Worm (Caenorhabditis elegans) whole organism, L4 larva: ENCODE data around the gene str-118.
A peak's percentile ranks its signal among the peaks of the same experiment; 100 is the strongest.

Source experiments
- D1046.2 ChIP-seq: fragments of 200-800 bp; sonication (Bioruptor generic); IDR thresholded peaks from 2 replicates; pipeline ENCODE4 v1.3.6; 2022; ENCODE audit warnings: missing genetic modification characterization, missing compliant biosample characterization
- F10B5.3 ChIP-seq: sonication (generic microtip); optimal IDR thresholded peaks from 2 replicates; lab custom pipeline; 2016; ENCODE audit warnings: mild to moderate bottlenecking, missing genetic modification characterization, missing compliant biosample characterization
- T20F7.1 ChIP-seq: fragments of 200-800 bp; sonication (Bioruptor generic); optimal IDR thresholded peaks from 2 replicates; lab custom pipeline; 2018; ENCODE audit warnings: mild to moderate bottlenecking, missing genetic modification characterization, missing compliant biosample characterization
- T26A8.4 ChIP-seq: fragments of 200-800 bp; sonication (Bioruptor generic); IDR thresholded peaks from 2 replicates; pipeline ENCODE4 v1.3.6; 2022; ENCODE audit warnings: missing genetic modification characterization, missing compliant biosample characterization
- Y105C5A.15 ChIP-seq: fragments of 200-800 bp; sonication (Bioruptor generic); IDR thresholded peaks from 2 replicates; pipeline ENCODE4 v1.3.6; 2022; ENCODE audit warnings: missing genetic modification characterization, missing compliant biosample characterization
- ZK546.5 ChIP-seq, 2 experiments: sonication (generic microtip); optimal IDR thresholded peaks; 2 replicates each; lab custom pipeline; 2017; ENCODE audit warnings: missing biosample characterization in 2 of 2, missing genetic modification characterization in 2 of 2
- aha-1 ChIP-seq: fragments of 150-350 bp; peaks from one replicate; lab custom pipeline; 2014; ENCODE audit warnings: missing biosample characterization, missing genetic modification characterization
- aly-2 ChIP-seq: sonication (generic microtip); optimal IDR thresholded peaks from 2 replicates; lab custom pipeline; 2018; ENCODE audit warnings: missing biosample characterization, missing genetic modification characterization
- ceh-20 ChIP-seq: fragments of 200-800 bp; sonication (Bioruptor generic); IDR thresholded peaks from 2 replicates; pipeline ENCODE4 v1.3.6; 2022; ENCODE audit warnings: missing genetic modification reagents, missing genetic modification characterization, missing compliant biosample characterization
- ceh-32 ChIP-seq: sonication (generic microtip); optimal IDR thresholded peaks from 2 replicates; lab custom pipeline; 2016; ENCODE audit warnings: mild to moderate bottlenecking, missing genetic modification characterization, missing compliant biosample characterization; ENCODE audit not compliant: poor library complexity
- ceh-44 ChIP-seq: fragments of 200-800 bp; sonication (Bioruptor generic); IDR thresholded peaks from 2 replicates; pipeline ENCODE4 v1.3.6; 2022; ENCODE audit warnings: missing genetic modification reagents, missing genetic modification characterization, missing compliant biosample characterization
- ceh-62 ChIP-seq: sonication (generic microtip); optimal IDR thresholded peaks from 2 replicates; lab custom pipeline; 2017; ENCODE audit warnings: missing biosample characterization, missing genetic modification characterization
- ceh-82 ChIP-seq: sonication (generic microtip); optimal IDR thresholded peaks from 2 replicates; lab custom pipeline; 2017; ENCODE audit warnings: missing biosample characterization, missing genetic modification characterization
- daf-12 ChIP-seq: fragments of 150-350 bp; optimal IDR thresholded peaks from 2 replicates; lab custom pipeline; 2014; ENCODE audit warnings: missing biosample characterization, missing genetic modification reagents, missing genetic modification characterization
- daf-16 ChIP-seq, 3 experiments: sonication (generic microtip); optimal IDR thresholded peaks; 2 replicates each; lab custom pipeline; 2016 to 2017; ENCODE audit warnings: missing genetic modification characterization in 3 of 3, missing genetic modification reagents in 3 of 3, mild to moderate bottlenecking in 2 of 3, missing compliant biosample characterization in 2 of 3, missing biosample characterization in 1 of 3, moderate library complexity in 1 of 3
- dve-1 ChIP-seq: sonication (generic microtip); optimal IDR thresholded peaks from 2 replicates; lab custom pipeline; 2017; ENCODE audit warnings: antibody characterized with exemption, mild to moderate bottlenecking, missing genetic modification characterization, missing compliant biosample characterization; ENCODE audit not compliant: insufficient read depth
- fkh-10 ChIP-seq: fragments of 150-350 bp; optimal IDR thresholded peaks from 2 replicates; lab custom pipeline; 2014; ENCODE audit warnings: missing biosample characterization, missing genetic modification reagents, missing genetic modification characterization
- fos-1 ChIP-seq: fragments of 150-350 bp; optimal IDR thresholded peaks from 2 replicates; lab custom pipeline; 2014; ENCODE audit warnings: missing biosample characterization, missing genetic modification characterization
- gei-8 ChIP-seq: fragments of 200-800 bp; sonication (Bioruptor generic); optimal IDR thresholded peaks from 2 replicates; lab custom pipeline; 2018; ENCODE audit warnings: mild to moderate bottlenecking, missing genetic modification characterization, missing compliant biosample characterization
- hif-1 ChIP-seq, 2 experiments: sonication (generic microtip); optimal IDR thresholded peaks; 2 replicates each; lab custom pipeline; 2016 to 2017; ENCODE audit warnings: missing compliant biosample characterization in 2 of 2, missing genetic modification characterization in 2 of 2, missing genetic modification reagents in 2 of 2, missing genotype in 2 of 2, mild to moderate bottlenecking in 1 of 2
- hlh-11 ChIP-seq: fragments of 200-800 bp; sonication (Bioruptor generic); optimal IDR thresholded peaks from 2 replicates; lab custom pipeline; 2018; ENCODE audit warnings: mild to moderate bottlenecking, missing genetic modification characterization, missing compliant biosample characterization
- jun-1 ChIP-seq: fragments of 150-350 bp; optimal IDR thresholded peaks from 2 replicates; lab custom pipeline; 2014; ENCODE audit warnings: missing biosample characterization, missing genetic modification reagents, missing genetic modification characterization
- lim-7 ChIP-seq: fragments of 200-800 bp; sonication (Bioruptor generic); IDR thresholded peaks from 2 replicates; pipeline ENCODE4 v1.3.6; 2022; ENCODE audit warnings: missing genetic modification characterization, missing compliant biosample characterization
- lin-1 ChIP-seq: fragments of 200-800 bp; sonication (Bioruptor generic); IDR thresholded peaks from 2 replicates; pipeline ENCODE4 v1.3.6; 2022; ENCODE audit warnings: missing genetic modification reagents, missing genetic modification characterization, missing compliant biosample characterization
- lin-13 ChIP-seq: fragments of 150-350 bp; optimal IDR thresholded peaks from 2 replicates; lab custom pipeline; 2014; ENCODE audit warnings: missing biosample characterization, missing genetic modification reagents, missing genetic modification characterization
- lin-29 ChIP-seq: fragments of 200-800 bp; sonication (Bioruptor generic); IDR thresholded peaks from 2 replicates; pipeline ENCODE4 v1.3.6; 2022; ENCODE audit warnings: missing genetic modification reagents, missing genetic modification characterization, missing compliant biosample characterization
- lin-38 ChIP-seq: fragments of 200-800 bp; sonication (Bioruptor generic); IDR thresholded peaks from 2 replicates; pipeline ENCODE4 v1.3.6; 2022; ENCODE audit warnings: missing genetic modification reagents, missing genetic modification characterization, missing compliant biosample characterization
- lir-3 ChIP-seq: sonication (generic microtip); optimal IDR thresholded peaks from 2 replicates; lab custom pipeline; 2016; ENCODE audit warnings: mild to moderate bottlenecking, missing genetic modification characterization, missing compliant biosample characterization
- lsy-2 ChIP-seq, 2 experiments: fragments of 150-350 bp in 1 of 2; sonication (generic microtip) in 1 of 2; optimal IDR thresholded peaks; 2 replicates each; lab custom pipeline; 2014 to 2017; ENCODE audit warnings: missing biosample characterization in 2 of 2, missing genetic modification characterization in 2 of 2
- madf-5 ChIP-seq, 2 experiments: fragments of 200-800 bp; sonication (Bioruptor generic); IDR thresholded peaks; 2 replicates each; pipeline ENCODE4 v1.3.6; 2022; ENCODE audit warnings: missing compliant biosample characterization in 2 of 2, missing genetic modification characterization in 2 of 2
- mes-2 ChIP-seq: sonication (generic microtip); optimal IDR thresholded peaks from 2 replicates; lab custom pipeline; 2016; ENCODE audit warnings: missing genotype, mild to moderate bottlenecking, missing genetic modification characterization, missing compliant biosample characterization; ENCODE audit not compliant: poor library complexity, severe bottlenecking
- mxl-3 ChIP-seq: fragments of 200-800 bp; sonication (Bioruptor generic); optimal IDR thresholded peaks from 2 replicates; lab custom pipeline; 2018; ENCODE audit warnings: mild to moderate bottlenecking, missing genetic modification characterization, missing compliant biosample characterization
- nhr-25 ChIP-seq: sonication (generic microtip); optimal IDR thresholded peaks from 2 replicates; lab custom pipeline; 2017; ENCODE audit warnings: missing genetic modification characterization, mild to moderate bottlenecking, missing compliant biosample characterization, antibody characterized with exemption, moderate library complexity, borderline replicate concordance; ENCODE audit not compliant: insufficient read depth
- nhr-28 ChIP-seq: fragments of 150-350 bp; optimal IDR thresholded peaks from 2 replicates; lab custom pipeline; 2014; ENCODE audit warnings: missing biosample characterization, missing genetic modification characterization
- nhr-41 ChIP-seq: fragments of 200-800 bp; sonication (Bioruptor generic); IDR thresholded peaks from 2 replicates; pipeline ENCODE4 v1.3.6; 2022; ENCODE audit warnings: missing genetic modification reagents, missing genetic modification characterization, missing compliant biosample characterization
- nhr-42 ChIP-seq: fragments of 200-800 bp; sonication (Bioruptor generic); IDR thresholded peaks from 2 replicates; pipeline ENCODE4 v1.3.6; 2022; ENCODE audit warnings: missing genetic modification characterization, missing compliant biosample characterization
- nhr-48 ChIP-seq: sonication (generic microtip); optimal IDR thresholded peaks from 2 replicates; lab custom pipeline; 2016; ENCODE audit warnings: mild to moderate bottlenecking, missing genetic modification characterization, missing compliant biosample characterization
- nhr-6 ChIP-seq: fragments of 150-350 bp; optimal IDR thresholded peaks from 2 replicates; lab custom pipeline; 2014; ENCODE audit warnings: missing biosample characterization, missing genetic modification characterization
- nhr-76 ChIP-seq: fragments of 150-350 bp; optimal IDR thresholded peaks from 2 replicates; lab custom pipeline; 2014; ENCODE audit warnings: missing biosample characterization, missing genetic modification characterization
- php-3 ChIP-seq: fragments of 200-800 bp; sonication (Bioruptor generic); IDR thresholded peaks from 2 replicates; pipeline ENCODE4 v1.3.6; 2022; ENCODE audit warnings: missing genetic modification reagents, missing genetic modification characterization, missing compliant biosample characterization
- pqm-1 ChIP-seq: sonication (generic microtip); optimal IDR thresholded peaks from 2 replicates; lab custom pipeline; 2017; ENCODE audit warnings: missing biosample characterization, missing genetic modification characterization
- rbr-2 ChIP-seq: sonication (generic microtip); optimal IDR thresholded peaks from 2 replicates; lab custom pipeline; 2016; ENCODE audit warnings: missing genotype, missing genetic modification characterization, missing compliant biosample characterization
- saeg-2 ChIP-seq: fragments of 200-800 bp; sonication (Bioruptor generic); IDR thresholded peaks from 2 replicates; pipeline ENCODE4 v1.3.6; 2022; ENCODE audit warnings: missing genetic modification reagents, missing genetic modification characterization, missing compliant biosample characterization
- skn-1 ChIP-seq: fragments of 150-350 bp; optimal IDR thresholded peaks from 2 replicates; lab custom pipeline; 2014; ENCODE audit warnings: missing biosample characterization, missing genetic modification characterization
- tag-97 ChIP-seq: fragments of 200-800 bp; sonication (Bioruptor generic); IDR thresholded peaks from 2 replicates; pipeline ENCODE4 v1.3.6; 2022; ENCODE audit warnings: missing genetic modification characterization, missing compliant biosample characterization
- unc-62 ChIP-seq, 3 experiments: fragments of 150-350 bp in 1 of 3; sonication (generic microtip); optimal IDR thresholded peaks in 2 of 3; peaks in 1 of 3; 1 replicate in 1 of 3; 2 replicates in 2 of 3; lab custom pipeline; 2014 to 2017; ENCODE audit warnings: missing biosample characterization in 3 of 3, missing genetic modification characterization in 3 of 3, missing genetic modification reagents in 3 of 3, missing genotype in 1 of 3
- vab-7 ChIP-seq: fragments of 200-800 bp; sonication (Bioruptor generic); IDR thresholded peaks from 2 replicates; pipeline ENCODE4 v1.3.6; 2022; ENCODE audit warnings: missing genetic modification reagents, missing genetic modification characterization, missing compliant biosample characterization
- ztf-7 ChIP-seq: fragments of 150-350 bp; optimal IDR thresholded peaks from 2 replicates; lab custom pipeline; 2014; ENCODE audit warnings: missing biosample characterization, missing genetic modification characterization

str-118 gene

DNA sequence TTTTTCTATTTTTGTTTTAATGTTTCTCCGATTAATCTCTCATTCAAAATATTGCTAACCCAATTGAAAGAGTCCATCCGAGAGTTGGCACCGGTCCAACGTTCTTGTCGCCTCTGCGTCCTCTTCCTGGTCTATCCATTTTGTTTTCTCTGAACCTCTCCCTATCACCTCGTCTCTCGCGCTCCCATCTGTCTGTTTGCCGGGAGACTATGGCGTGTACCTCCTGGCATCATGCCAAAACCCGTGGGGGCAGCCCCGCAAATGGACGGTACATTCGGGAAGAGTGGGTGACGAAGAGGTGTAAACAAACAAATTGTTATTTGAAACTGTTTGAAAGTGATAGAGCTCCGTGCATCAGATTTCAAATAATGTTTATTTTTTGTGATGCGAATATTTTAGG lies 15.7 kb upstream of the str-118 start, which contains the start of gene T06E8.2 (continued):
- TF ChIP-seq pqm-1 (tag; lab: Kevin White, UChicago) (no peak), D1046.2 (GFP tag; lab: Robert Waterston, UW) (no peak), ceh-44 (no peak), nhr-41 (no peak), nhr-6 (peak; percentile 72), unc-62 (GFP tag; optimal IDR thresholded peaks at IDR 0.05 in 1 of 2; lab: Kevin White, UChicago) (no peak), unc-62 (tag; optimal IDR thresholded peaks at IDR 0.05; lab: Kevin White, UChicago) (no peak), daf-16 (GFP tag; optimal IDR thresholded peaks at IDR 0.05; lab: Kevin White, UChicago) (peak in 1 of 2 experiments; percentile 43), daf-16 (tag; optimal IDR thresholded peaks at IDR 0.05; lab: Kevin White, UChicago) (peak; percentile 39), daf-12 (tag; lab: Kevin White, UChicago) (no peak), ceh-32 (tag; lab: Kevin White, UChicago) (no peak), nhr-42 (GFP tag; lab: Robert Waterston, UW) (no peak), ceh-20 (GFP tag; lab: Robert Waterston, UW) (0 out of 2 replicates have a peak, but pooled peaks have one; percentile 27), rbr-2 (peak; percentile 26), lir-3 (tag; lab: Kevin White, UChicago) (no peak), nhr-28 (tag; lab: Kevin White, UChicago) (peak; percentile 47), lim-7 (no peak), tag-97 (no peak), mxl-3 (GFP tag; lab: Kevin White, UChicago) (peak; percentile 79), mes-2 (peak; percentile 30), aha-1 (tag; lab: Kevin White, UChicago) (peak; percentile 35), lsy-2 (tag; optimal IDR thresholded peaks at IDR 0.05; lab: Kevin White, UChicago) (peak in 1 of 2 experiments; percentile 54)

- TF ChIP-seq aly-2 (tag; lab: Kevin White, UChicago) (no peak), ztf-7 (no peak), ceh-82 (tag; lab: Kevin White, UChicago) (no peak), dve-1 (tag; lab: Kevin White, UChicago) (no peak), lsy-2 (tag; optimal IDR thresholded peaks at IDR 0.05; lab: Kevin White, UChicago) (no peak), vab-7 (GFP tag; lab: Robert Waterston, UW) (no peak), php-3 (no peak), daf-12 (tag; lab: Kevin White, UChicago) (no peak), fkh-10 (GFP tag; lab: Kevin White, UChicago) (no peak), T20F7.1 (no peak)
Measured at ce11 chrV:10037040-10037439, 14.9 kb upstream of the str-118 start, which contains the start of gene F57A8.1. Gene F57A8.1, plus strand, starts transcription at chrV:10037340.

- TF ChIP-seq gei-8 (no peak), saeg-2 (GFP tag; lab: Robert Waterston, UW) (no peak), Y105C5A.15 (no peak), D1046.2 (GFP tag; lab: Robert Waterston, UW) (no peak), ceh-62 (tag; lab: Kevin White, UChicago) (no peak), skn-1 (tag; lab: Kevin White, UChicago) (no peak), nhr-25 (tag; lab: Kevin White, UChicago) (peak; percentile 1), nhr-6 (peak; percentile 70), F10B5.3 (tag; lab: Kevin White, UChicago) (no peak), T26A8.4 (GFP tag; lab: Robert Waterston, UW) (peak; percentile 45; the same call in 1 of the 2 replicates), fos-1 (tag; lab: Kevin White, UChicago) (no peak), lin-38 (GFP tag; lab: Robert Waterston, UW) (no peak; the same call in 1 of the 2 replicates), madf-5 (GFP tag; IDR thresholded peaks at IDR 0.05; lab: Robert Waterston, UW) (no peak), daf-12 (tag; lab: Kevin White, UChicago) (no peak), lin-13 (GFP tag; lab: Kevin White, UChicago) (peak; percentile 70), nhr-76 (no peak), lin-29 (GFP tag; lab: Robert Waterston, UW) (no peak), nhr-48 (tag; lab: Kevin White, UChicago) (peak; percentile 59), aly-2 (tag; lab: Kevin White, UChicago) (no peak), nhr-41 (no peak), tag-97 (no peak), ZK546.5 (tag; optimal IDR thresholded peaks at IDR 0.05; lab: Kevin White, UChicago) (no peak), lin-1 (GFP tag; lab: Robert Waterston, UW) (no peak), hlh-11 (tag; lab: Kevin White, UChicago) (peak; percentile 91), jun-1 (tag; lab: Kevin White, UChicago) (peak; percentile 55), hif-1 (tag; optimal IDR thresholded peaks at IDR 0.05; lab: Kevin White, UChicago) (peak in 1 of 2 experiments; percentile 44)
Measured at ce11 chrV:10039837-10040236, 12.1 kb upstream of the str-118 start.
